Worm (Caenorhabditis elegans): ENCODE measurements around the gene mes-1.

The mes-1 gene

DNA sequence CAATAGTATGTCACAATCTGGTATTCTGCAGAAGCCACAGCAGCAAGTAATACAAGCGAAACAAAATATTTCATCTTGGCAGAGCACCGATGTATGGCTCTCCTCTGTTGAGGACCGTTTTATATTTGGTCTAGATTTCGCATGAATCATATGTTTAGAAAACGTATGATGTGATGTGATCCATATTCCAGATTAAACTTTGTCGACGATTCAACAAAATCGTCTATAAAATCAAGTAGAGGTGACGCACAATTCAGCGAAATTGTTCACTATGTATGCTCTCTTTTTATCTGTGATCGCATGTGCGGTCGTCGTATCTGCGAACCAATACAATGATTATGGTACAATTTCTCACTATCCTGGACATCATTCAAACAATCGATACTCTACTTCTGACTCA, 22.6 kb downstream of the mes-1 start, which contains the start of the genes Y62H9A.3 and Y62H9A.4:
Gene Y62H9A.3, minus strand, starts transcription at position 101 of the 400 bp plus-strand sequence.
Gene Y62H9A.4, plus strand, starts transcription at position 256 of the 400 bp plus-strand sequence.
- TF ChIP-seq lsy-2 (tag; optimal IDR thresholded peaks at IDR 0.05) (no peak), unc-120 (tag; optimal IDR thresholded peaks at IDR 0.05; ENCODE audit: poor library complexity, severe bottlenecking) (no peak), cnd-1 (tag; optimal IDR thresholded peaks at IDR 0.05) (no peak), drap-1 (GFP tag; optimal IDR thresholded peaks at IDR 0.05) (no peak), nhr-12 (tag; optimal IDR thresholded peaks at IDR 0.05) (no peak), M03D4.4 (tag; optimal IDR thresholded peaks at IDR 0.05) (no peak), zip-8 (tag; optimal IDR thresholded peaks at IDR 0.05) (no peak)

DNA sequence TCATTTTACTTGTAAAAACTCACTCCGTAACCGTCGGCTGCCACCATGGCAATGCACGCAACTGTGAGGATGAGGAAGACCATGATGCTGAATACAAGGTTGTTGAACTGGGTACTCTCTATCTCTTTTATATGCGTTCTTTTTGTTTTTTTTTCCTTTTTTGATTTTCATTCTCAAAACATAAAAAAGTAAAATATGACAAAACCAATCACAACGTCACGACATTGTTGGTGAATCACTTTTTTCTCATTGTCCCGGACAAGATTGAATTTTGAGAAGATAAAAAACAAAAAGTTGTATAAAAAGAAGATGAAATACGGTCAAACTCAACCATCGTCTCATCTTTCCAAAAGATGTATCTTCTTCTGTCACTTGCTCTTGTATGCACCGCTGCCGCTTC, 25.5 kb downstream of the mes-1 start, which contains the start of the genes Y62H9A.5 and ule-5:
Gene Y62H9A.5, minus strand, starts transcription at position 101 of the 400 bp plus-strand sequence.
Gene ule-5, plus strand, starts transcription at position 328 of the 400 bp plus-strand sequence.
- TF ChIP-seq blmp-1 (tag; optimal IDR thresholded peaks at IDR 0.05) = no peak
- TF ChIP-seq nhr-2 (tag; optimal IDR thresholded peaks at IDR 0.05) = no peak
- no peak for TF ChIP-seq zip-8 (tag; optimal IDR thresholded peaks at IDR 0.05)
- no peak for TF ChIP-seq lsy-2 (tag; optimal IDR thresholded peaks at IDR 0.05)
- no peak for TF ChIP-seq nhr-12 (tag; optimal IDR thresholded peaks at IDR 0.05)
- TF ChIP-seq nhr-237 (tag; optimal IDR thresholded peaks at IDR 0.05) = no peak
- no peak for TF ChIP-seq cnd-1 (tag; optimal IDR thresholded peaks at IDR 0.05)
- TF ChIP-seq sem-2 (GFP tag; optimal IDR thresholded peaks at IDR 0.05) = no peak
- TF ChIP-seq elt-3 (tag; optimal IDR thresholded peaks at IDR 0.05) = no peak
- TF ChIP-seq ces-1 (GFP tag; optimal IDR thresholded peaks at IDR 0.05) = no peak
- no peak for TF ChIP-seq unc-62 (GFP tag; optimal IDR thresholded peaks at IDR 0.05)
- TF ChIP-seq snpc-4 (tag; optimal IDR thresholded peaks at IDR 0.05) = no peak
- no peak for TF ChIP-seq ham-2 (GFP tag; optimal IDR thresholded peaks at IDR 0.05)
- TF ChIP-seq lin-32 (GFP tag; optimal IDR thresholded peaks at IDR 0.05) = no peak
- no peak for TF ChIP-seq elt-1 (tag; optimal IDR thresholded peaks at IDR 0.05; ENCODE audit: borderline replicate concordance, insufficient read depth)
- no peak for TF ChIP-seq ztf-11 (tag; optimal IDR thresholded peaks at IDR 0.05)
- no peak for TF ChIP-seq tbx-8 (GFP tag; optimal IDR thresholded peaks at IDR 0.05)

DNA sequence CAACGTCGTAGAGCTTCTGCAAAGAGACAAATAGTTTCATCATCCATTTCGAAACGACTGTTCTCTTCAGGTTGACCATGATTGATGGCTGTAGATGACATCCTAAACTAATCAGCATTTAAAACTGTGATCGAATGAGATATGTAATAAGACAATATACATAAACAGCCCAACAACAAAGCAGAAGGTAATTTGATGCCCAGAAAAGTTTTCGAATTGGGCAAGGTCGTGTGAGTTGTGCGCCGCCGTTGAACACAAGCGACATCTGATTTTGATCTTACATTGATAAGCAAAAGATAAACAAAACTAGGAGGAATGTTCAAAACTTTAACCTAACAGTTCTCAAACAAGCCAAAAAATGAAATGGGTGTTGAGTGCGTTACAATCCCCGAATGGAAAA, 28.3 kb downstream of the mes-1 start, which contains the start of gene Y62H9A.7:
Gene Y62H9A.7, minus strand, starts transcription at position 101 of the 400 bp plus-strand sequence.
- no peak for TF ChIP-seq ces-1 (GFP tag; optimal IDR thresholded peaks at IDR 0.05)
- TF ChIP-seq unc-62 (GFP tag; optimal IDR thresholded peaks at IDR 0.05) = no peak
- TF ChIP-seq mab-5 (tag; optimal IDR thresholded peaks at IDR 0.05) = no peak

DNA sequence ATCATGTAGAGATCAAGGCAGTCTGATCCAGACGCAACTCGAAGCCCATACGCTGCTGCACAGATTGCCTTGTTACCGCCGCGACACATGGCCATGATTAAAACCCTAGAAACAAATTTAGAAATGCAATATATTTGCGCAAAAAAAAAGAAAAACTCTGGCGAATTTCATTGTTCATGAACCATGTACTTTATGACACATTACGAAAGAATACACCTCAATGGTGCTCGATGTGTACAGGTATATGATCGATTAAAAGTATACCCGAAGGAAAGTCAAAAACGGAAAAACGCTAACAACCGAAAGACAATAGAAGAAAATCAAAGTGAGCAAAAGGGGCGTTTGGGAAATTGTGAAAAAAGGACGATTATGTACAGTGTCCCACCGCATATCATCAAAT, 35.0 kb downstream of the mes-1 start, which contains the start of gene Y62H9A.8:
Gene Y62H9A.8, minus strand, starts transcription at position 101 of the 400 bp plus-strand sequence.
- TF ChIP-seq blmp-1 (tag; optimal IDR thresholded peaks at IDR 0.05) = no peak
- TF ChIP-seq sem-2 (GFP tag; optimal IDR thresholded peaks at IDR 0.05) = no peak
- no peak for TF ChIP-seq hlh-1 (tag; optimal IDR thresholded peaks at IDR 0.05)
- no peak for TF ChIP-seq mls-2 (tag; optimal IDR thresholded peaks at IDR 0.05)
- TF ChIP-seq nhr-237 (tag; optimal IDR thresholded peaks at IDR 0.05) = no peak
- TF ChIP-seq ceh-83 (GFP tag; optimal IDR thresholded peaks at IDR 0.05) = no peak
- no peak for TF ChIP-seq ceh-39 (tag; optimal IDR thresholded peaks at IDR 0.05)
- TF ChIP-seq lin-13 (tag; optimal IDR thresholded peaks at IDR 0.05) = no peak
- TF ChIP-seq unc-120 (tag; optimal IDR thresholded peaks at IDR 0.05; ENCODE audit: poor library complexity, severe bottlenecking) = no peak
- no peak for TF ChIP-seq mab-5 (tag; optimal IDR thresholded peaks at IDR 0.05)

DNA sequence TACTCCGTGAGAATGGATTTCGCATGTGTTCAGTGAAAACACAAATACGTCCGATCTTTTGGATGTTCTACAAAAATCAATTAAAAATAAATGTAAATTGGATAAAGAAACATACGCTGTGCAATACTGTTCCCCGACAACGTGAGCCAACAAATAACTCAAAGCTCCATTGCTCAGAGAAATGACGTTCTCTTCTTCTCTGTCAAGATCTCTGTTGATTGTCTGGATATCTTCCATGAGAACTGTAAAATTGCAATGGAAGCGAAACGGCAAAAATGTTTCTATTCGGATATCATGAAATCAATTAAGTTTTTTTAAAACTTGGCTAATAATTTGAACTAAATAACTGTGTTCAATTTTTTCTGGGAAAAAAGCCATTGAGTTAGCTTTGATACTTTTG, 39.4 kb downstream of the mes-1 start:
- TF ChIP-seq ztf-11 (tag; optimal IDR thresholded peaks at IDR 0.05) (no peak), flh-1 (GFP tag; optimal IDR thresholded peaks at IDR 0.05) (no peak), snpc-4 (tag; optimal IDR thresholded peaks at IDR 0.05) (no peak), pha-4 (tag; optimal IDR thresholded peaks at IDR 0.05) (no peak), blmp-1 (tag; optimal IDR thresholded peaks at IDR 0.05) (no peak), ceh-43 (GFP tag; optimal IDR thresholded peaks at IDR 0.05) (no peak), ces-1 (GFP tag; optimal IDR thresholded peaks at IDR 0.05) (no peak), ceh-83 (GFP tag; optimal IDR thresholded peaks at IDR 0.05) (no peak), unc-62 (GFP tag; optimal IDR thresholded peaks at IDR 0.05) (no peak), elt-1 (tag; optimal IDR thresholded peaks at IDR 0.05; ENCODE audit: borderline replicate concordance, insufficient read depth) (no peak), mab-5 (tag; optimal IDR thresholded peaks at IDR 0.05) (no peak), lin-32 (GFP tag; optimal IDR thresholded peaks at IDR 0.05) (no peak), drap-1 (GFP tag; optimal IDR thresholded peaks at IDR 0.05) (no peak), nhr-12 (tag; optimal IDR thresholded peaks at IDR 0.05) (no peak), nhr-28 (tag; optimal IDR thresholded peaks at IDR 0.05) (no peak), ham-2 (GFP tag; optimal IDR thresholded peaks at IDR 0.05) (no peak)

All from whole organism, mixed stage, embryonic.